Worm (Caenorhabditis elegans) whole organism, L4/young adult: ENCODE data around the gene trim-21.

Experiments used
- W03F9.2 ChIP-seq: fragments of 150-350 bp; optimal IDR thresholded peaks from 2 replicates; lab custom pipeline; 2014; ENCODE audit warnings: missing biosample characterization, missing genetic modification characterization
- dao-5 ChIP-seq: sonication (generic microtip); optimal IDR thresholded peaks from 2 replicates; lab custom pipeline; 2016; ENCODE audit warnings: missing genotype, missing genetic modification characterization, moderate library complexity, missing compliant biosample characterization
- him-1 ChIP-seq: sonication (generic microtip); optimal IDR thresholded peaks from 2 replicates; lab custom pipeline; 2016; ENCODE audit warnings: missing genotype, missing genetic modification reagents, missing genetic modification characterization, missing compliant biosample characterization

ce11 chrII:2292027-2292426, 20.6 kb downstream of the trim-21 start, which contains the start of gene K09F6.7:
- TF ChIP-seq him-1 (tag; lab: Kevin White, UChicago): no peak
- no peak for TF ChIP-seq dao-5 (tag; lab: Kevin White, UChicago)
- TF ChIP-seq W03F9.2: no peak
